Worm (Caenorhabditis elegans) whole organism, mixed stage, embryonic: ENCODE data around the gene F56A8.4.

Source experiments
- M03D4.4 ChIP-seq: sonication (generic microtip); optimal IDR thresholded peaks from 2 replicates; lab custom pipeline; 2017; ENCODE audit warnings: mild to moderate bottlenecking, missing genetic modification characterization, missing compliant biosample characterization
- ces-1 ChIP-seq: fragments of 150-350 bp; optimal IDR thresholded peaks from 2 replicates; lab custom pipeline; 2014; ENCODE audit warnings: missing biosample characterization, missing genetic modification reagents, missing genetic modification characterization
- drap-1 ChIP-seq: fragments of 200-800 bp; sonication (Bioruptor generic); optimal IDR thresholded peaks from 3 replicates; lab custom pipeline; 2018; ENCODE audit warnings: mild to moderate bottlenecking, missing genetic modification characterization, missing compliant biosample characterization
- ham-2 ChIP-seq: fragments of 200-800 bp; sonication (Bioruptor generic); optimal IDR thresholded peaks from 2 replicates; lab custom pipeline; 2018; ENCODE audit warnings: mild to moderate bottlenecking, missing genetic modification characterization, missing compliant biosample characterization
- hlh-1 ChIP-seq: fragments of 150-350 bp; optimal IDR thresholded peaks from 2 replicates; lab custom pipeline; 2014; ENCODE audit warnings: missing biosample characterization, missing genetic modification reagents, missing genetic modification characterization
- lin-13 ChIP-seq: fragments of 150-350 bp; optimal IDR thresholded peaks from 2 replicates; lab custom pipeline; 2014; ENCODE audit warnings: missing biosample characterization, missing genetic modification characterization
- mep-1 ChIP-seq: fragments of 150-350 bp; optimal IDR thresholded peaks from 2 replicates; lab custom pipeline; 2017; ENCODE audit warnings: missing biosample characterization, missing genetic modification reagents, missing genetic modification characterization, inconsistent platforms
- mls-2 ChIP-seq: sonication (generic microtip); optimal IDR thresholded peaks from 2 replicates; lab custom pipeline; 2016; ENCODE audit warnings: mild to moderate bottlenecking, missing genetic modification characterization, moderate library complexity, missing compliant biosample characterization
- nhr-237 ChIP-seq: fragments of 150-350 bp; optimal IDR thresholded peaks from 2 replicates; lab custom pipeline; 2014; ENCODE audit warnings: missing biosample characterization, missing genetic modification characterization
- nhr-28 ChIP-seq: fragments of 150-350 bp; optimal IDR thresholded peaks from 2 replicates; lab custom pipeline; 2014; ENCODE audit warnings: missing biosample characterization, missing genetic modification characterization
- nhr-76 ChIP-seq: sonication (generic microtip); optimal IDR thresholded peaks from 2 replicates; lab custom pipeline; 2017; ENCODE audit warnings: missing biosample characterization, missing genetic modification characterization
- unc-39 ChIP-seq: fragments of 150-350 bp; optimal IDR thresholded peaks from 2 replicates; lab custom pipeline; 2014; ENCODE audit warnings: missing biosample characterization, missing genetic modification characterization
- unc-62 ChIP-seq: fragments of 150-350 bp; optimal IDR thresholded peaks from 2 replicates; lab custom pipeline; 2014; ENCODE audit warnings: missing biosample characterization, missing genetic modification reagents, missing genetic modification characterization
- zip-8 ChIP-seq: fragments of 150-350 bp; optimal IDR thresholded peaks from 2 replicates; lab custom pipeline; 2014; ENCODE audit warnings: missing biosample characterization, missing genetic modification characterization

ce11 chrIII:13260344-13260743 is 2.7 kb upstream of the F56A8.4 start:
- TF ChIP-seq mls-2 (tag; lab: Kevin White, UChicago), result no peak
- no peak for TF ChIP-seq drap-1 (GFP tag; lab: Kevin White, UChicago)
- TF ChIP-seq nhr-28 (tag; lab: Kevin White, UChicago), result no peak
- TF ChIP-seq unc-39, result no peak
- TF ChIP-seq M03D4.4, result no peak
- no peak for TF ChIP-seq mep-1 (tag; lab: Kevin White, UChicago)
- no peak for TF ChIP-seq lin-13
- TF ChIP-seq unc-62, result no peak
- TF ChIP-seq ham-2 (GFP tag; lab: Kevin White, UChicago), result no peak
- no peak for TF ChIP-seq hlh-1
- TF ChIP-seq nhr-76 (tag; lab: Kevin White, UChicago), result no peak
- no peak for TF ChIP-seq zip-8
- no peak for TF ChIP-seq nhr-237 (tag; lab: Kevin White, UChicago)
- no peak for TF ChIP-seq ces-1 (GFP tag; lab: Kevin White, UChicago)
